Fruit fly (Drosophila melanogaster): Measurements from ENCODE around the gene SC35.

- TF ChIP-seq ttk (optimal IDR thresholded peaks at IDR 0.05) (no peak), insv (optimal IDR thresholded peaks at IDR 0.05) (no peak), psq (optimal IDR thresholded peaks at IDR 0.05) (no peak), h (optimal IDR thresholded peaks at IDR 0.05) (no peak), Myc (optimal IDR thresholded peaks at IDR 0.05) (no peak), Sin3A (optimal IDR thresholded peaks at IDR 0.05) (no peak)
These were observed 33.2 kb upstream of the SC35 start for dm6 chr2L:12467673-12468072.

Data from Kc167 (cell line).